Worm (Caenorhabditis elegans) whole organism, L4 larva: Measurements from ENCODE around the gene pmp-3.

Experiments used
- D1046.2 ChIP-seq: fragments of 200-800 bp; sonication (Bioruptor generic); IDR thresholded peaks from 2 replicates; pipeline ENCODE4 v1.3.6; 2022; ENCODE audit warnings: missing genetic modification characterization, missing compliant biosample characterization
- F10B5.3 ChIP-seq: sonication (generic microtip); optimal IDR thresholded peaks from 2 replicates; lab custom pipeline; 2016; ENCODE audit warnings: mild to moderate bottlenecking, missing genetic modification characterization, missing compliant biosample characterization
- F26F4.8 ChIP-seq: fragments of 200-800 bp; sonication (Bioruptor generic); conservative IDR thresholded peaks from 2 replicates; pipeline ENCODE4 v1.3.6; 2022; ENCODE audit warnings: missing genetic modification characterization, missing compliant biosample characterization
- R02D3.7 ChIP-seq: fragments of 150-350 bp; sonication (generic microtip); optimal IDR thresholded peaks from 3 replicates; lab custom pipeline; 2014; ENCODE audit warnings: missing biosample characterization, missing genetic modification characterization
- T26A8.4 ChIP-seq: fragments of 200-800 bp; sonication (Bioruptor generic); IDR thresholded peaks from 2 replicates; pipeline ENCODE4 v1.3.6; 2022; ENCODE audit warnings: missing genetic modification characterization, missing compliant biosample characterization
- Y75B8A.6 ChIP-seq: fragments of 200-800 bp; sonication (Bioruptor generic); IDR thresholded peaks from 2 replicates; pipeline ENCODE4 v1.3.6; 2022; ENCODE audit warnings: missing genetic modification reagents, missing genetic modification characterization, missing compliant biosample characterization
- aha-1 ChIP-seq: fragments of 150-350 bp; peaks from one replicate; lab custom pipeline; 2014; ENCODE audit warnings: missing biosample characterization, missing genetic modification characterization
- ama-1 ChIP-seq: fragments of 150-350 bp; optimal IDR thresholded peaks from 2 replicates; lab custom pipeline; 2014; ENCODE audit warnings: inconsistent platforms, mixed read lengths
- ceh-28 ChIP-seq: fragments of 150-350 bp; optimal IDR thresholded peaks from 2 replicates; lab custom pipeline; 2014; ENCODE audit warnings: missing biosample characterization, missing genetic modification reagents, missing genetic modification characterization
- ceh-44 ChIP-seq: fragments of 200-800 bp; sonication (Bioruptor generic); IDR thresholded peaks from 2 replicates; pipeline ENCODE4 v1.3.6; 2022; ENCODE audit warnings: missing genetic modification reagents, missing genetic modification characterization, missing compliant biosample characterization
- ces-1 ChIP-seq: fragments of 150-350 bp; sonication (generic microtip); optimal IDR thresholded peaks from 4 replicates; lab custom pipeline; 2014; ENCODE audit warnings: missing biosample characterization, missing genetic modification reagents, missing genetic modification characterization
- cey-2 ChIP-seq: sonication (generic microtip); optimal IDR thresholded peaks from 3 replicates; lab custom pipeline; 2017; ENCODE audit warnings: missing genetic modification characterization, mild to moderate bottlenecking, missing compliant biosample characterization, antibody characterized with exemption, borderline replicate concordance; ENCODE audit not compliant: insufficient read depth
- daf-12 ChIP-seq: fragments of 150-350 bp; optimal IDR thresholded peaks from 2 replicates; lab custom pipeline; 2014; ENCODE audit warnings: missing biosample characterization, missing genetic modification reagents, missing genetic modification characterization
- daf-16 ChIP-seq, 3 experiments: sonication (generic microtip); optimal IDR thresholded peaks; 2 replicates each; lab custom pipeline; 2016 to 2017; ENCODE audit warnings: missing genetic modification characterization in 3 of 3, missing genetic modification reagents in 3 of 3, mild to moderate bottlenecking in 2 of 3, missing compliant biosample characterization in 2 of 3, missing biosample characterization in 1 of 3, moderate library complexity in 1 of 3
- dmd-6 ChIP-seq: fragments of 200-800 bp; sonication (Bioruptor generic); IDR thresholded peaks from 2 replicates; pipeline ENCODE4 v1.3.6; 2022; ENCODE audit warnings: missing genetic modification reagents, missing genetic modification characterization, missing compliant biosample characterization
- dmd-8 ChIP-seq: fragments of 200-800 bp; sonication (Bioruptor generic); IDR thresholded peaks from 2 replicates; pipeline ENCODE4 v1.3.6; 2022; ENCODE audit warnings: missing genetic modification characterization, missing compliant biosample characterization
- dpl-1 ChIP-seq: fragments of 150-350 bp; optimal IDR thresholded peaks from 2 replicates; lab custom pipeline; 2014; ENCODE audit warnings: missing biosample characterization, missing genetic modification reagents, missing genetic modification characterization
- fkh-10 ChIP-seq: fragments of 150-350 bp; optimal IDR thresholded peaks from 2 replicates; lab custom pipeline; 2014; ENCODE audit warnings: missing biosample characterization, missing genetic modification reagents, missing genetic modification characterization
- fos-1 ChIP-seq: fragments of 150-350 bp; optimal IDR thresholded peaks from 2 replicates; lab custom pipeline; 2014; ENCODE audit warnings: missing biosample characterization, missing genetic modification characterization
- hif-1 ChIP-seq, 2 experiments: sonication (generic microtip); optimal IDR thresholded peaks; 2 replicates each; lab custom pipeline; 2016 to 2017; ENCODE audit warnings: missing compliant biosample characterization in 2 of 2, missing genetic modification characterization in 2 of 2, missing genetic modification reagents in 2 of 2, missing genotype in 2 of 2, mild to moderate bottlenecking in 1 of 2
- hlh-11 ChIP-seq: fragments of 200-800 bp; sonication (Bioruptor generic); optimal IDR thresholded peaks from 2 replicates; lab custom pipeline; 2018; ENCODE audit warnings: mild to moderate bottlenecking, missing genetic modification characterization, missing compliant biosample characterization
- hlh-30 ChIP-seq: sonication (generic microtip); optimal IDR thresholded peaks from 2 replicates; lab custom pipeline; 2017; ENCODE audit warnings: antibody characterized with exemption, mild to moderate bottlenecking, missing genetic modification characterization, missing compliant biosample characterization; ENCODE audit not compliant: insufficient read depth
- lin-13 ChIP-seq: fragments of 150-350 bp; optimal IDR thresholded peaks from 2 replicates; lab custom pipeline; 2014; ENCODE audit warnings: missing biosample characterization, missing genetic modification reagents, missing genetic modification characterization
- lin-38 ChIP-seq: fragments of 200-800 bp; sonication (Bioruptor generic); IDR thresholded peaks from 2 replicates; pipeline ENCODE4 v1.3.6; 2022; ENCODE audit warnings: missing genetic modification reagents, missing genetic modification characterization, missing compliant biosample characterization
- madf-5 ChIP-seq, 2 experiments: fragments of 200-800 bp; sonication (Bioruptor generic); IDR thresholded peaks; 2 replicates each; pipeline ENCODE4 v1.3.6; 2022; ENCODE audit warnings: missing compliant biosample characterization in 2 of 2, missing genetic modification characterization in 2 of 2
- mdl-1 ChIP-seq, 2 experiments: fragments of 150-350 bp in 1 of 2; sonication (generic microtip) in 1 of 2; optimal IDR thresholded peaks; 2 replicates each; lab custom pipeline; 2014 to 2017; ENCODE audit warnings: missing biosample characterization in 2 of 2, missing genetic modification characterization in 2 of 2
- mdt-29 ChIP-seq: fragments of 200-800 bp; sonication (Bioruptor generic); IDR thresholded peaks from 2 replicates; pipeline ENCODE4 v1.3.6; 2022; ENCODE audit warnings: missing genetic modification reagents, missing genetic modification characterization, missing compliant biosample characterization
- mxl-2 ChIP-seq: fragments of 200-800 bp; sonication (Bioruptor generic); conservative IDR thresholded peaks from 2 replicates; pipeline ENCODE4 v1.3.6; 2022; ENCODE audit warnings: missing genetic modification reagents, missing genetic modification characterization, missing compliant biosample characterization
- nhr-10 ChIP-seq: fragments of 150-350 bp; optimal IDR thresholded peaks from 2 replicates; lab custom pipeline; 2014; ENCODE audit warnings: missing biosample characterization, missing genetic modification characterization
- nhr-11 ChIP-seq: fragments of 150-350 bp; optimal IDR thresholded peaks from 2 replicates; lab custom pipeline; 2014; ENCODE audit warnings: missing biosample characterization, missing genetic modification characterization
- nhr-111 ChIP-seq: fragments of 200-800 bp; sonication (Bioruptor generic); optimal IDR thresholded peaks from 2 replicates; lab custom pipeline; 2018; ENCODE audit warnings: mild to moderate bottlenecking, missing genetic modification characterization, missing compliant biosample characterization
- nhr-237 ChIP-seq: sonication (generic microtip); optimal IDR thresholded peaks from 2 replicates; lab custom pipeline; 2017; ENCODE audit warnings: missing biosample characterization, missing genetic modification characterization
- nhr-25 ChIP-seq: sonication (generic microtip); optimal IDR thresholded peaks from 2 replicates; lab custom pipeline; 2017; ENCODE audit warnings: missing genetic modification characterization, mild to moderate bottlenecking, missing compliant biosample characterization, antibody characterized with exemption, moderate library complexity, borderline replicate concordance; ENCODE audit not compliant: insufficient read depth
- nhr-41 ChIP-seq: fragments of 200-800 bp; sonication (Bioruptor generic); IDR thresholded peaks from 2 replicates; pipeline ENCODE4 v1.3.6; 2022; ENCODE audit warnings: missing genetic modification reagents, missing genetic modification characterization, missing compliant biosample characterization
- nhr-76 ChIP-seq: fragments of 150-350 bp; optimal IDR thresholded peaks from 2 replicates; lab custom pipeline; 2014; ENCODE audit warnings: missing biosample characterization, missing genetic modification characterization
- nhr-77 ChIP-seq: fragments of 150-350 bp; optimal IDR thresholded peaks from 2 replicates; lab custom pipeline; 2014; ENCODE audit warnings: missing biosample characterization, missing genetic modification characterization
- php-3 ChIP-seq: fragments of 200-800 bp; sonication (Bioruptor generic); IDR thresholded peaks from 2 replicates; pipeline ENCODE4 v1.3.6; 2022; ENCODE audit warnings: missing genetic modification reagents, missing genetic modification characterization, missing compliant biosample characterization
- pqm-1 ChIP-seq: sonication (generic microtip); optimal IDR thresholded peaks from 2 replicates; lab custom pipeline; 2017; ENCODE audit warnings: missing biosample characterization, missing genetic modification characterization
- rbr-2 ChIP-seq: sonication (generic microtip); optimal IDR thresholded peaks from 2 replicates; lab custom pipeline; 2016; ENCODE audit warnings: missing genotype, missing genetic modification characterization, missing compliant biosample characterization
- set-16 ChIP-seq: fragments of 200-800 bp; sonication (Bioruptor generic); IDR thresholded peaks from 2 replicates; pipeline ENCODE4 v1.3.6; 2022; ENCODE audit warnings: missing genetic modification reagents, missing genetic modification characterization, missing compliant biosample characterization
- snpc-1.2 ChIP-seq: fragments of 200-800 bp; sonication (Bioruptor generic); IDR thresholded peaks from 2 replicates; pipeline ENCODE4 v1.3.6; 2022; ENCODE audit warnings: missing genetic modification reagents, missing genetic modification characterization, missing compliant biosample characterization
- snpc-4 ChIP-seq: fragments of 150-350 bp; optimal IDR thresholded peaks from 2 replicates; lab custom pipeline; 2014; ENCODE audit warnings: missing biosample characterization, missing genetic modification characterization
- tag-97 ChIP-seq: fragments of 200-800 bp; sonication (Bioruptor generic); IDR thresholded peaks from 2 replicates; pipeline ENCODE4 v1.3.6; 2022; ENCODE audit warnings: missing genetic modification characterization, missing compliant biosample characterization
- unc-62 ChIP-seq, 3 experiments: fragments of 150-350 bp in 1 of 3; sonication (generic microtip); optimal IDR thresholded peaks in 2 of 3; peaks in 1 of 3; 1 replicate in 1 of 3; 2 replicates in 2 of 3; lab custom pipeline; 2014 to 2017; ENCODE audit warnings: missing biosample characterization in 3 of 3, missing genetic modification characterization in 3 of 3, missing genetic modification reagents in 3 of 3, missing genotype in 1 of 3
- zag-1 ChIP-seq: fragments of 150-350 bp; optimal IDR thresholded peaks from 2 replicates; lab custom pipeline; 2014; ENCODE audit warnings: missing biosample characterization, missing genetic modification characterization
- zfp-3 ChIP-seq: fragments of 200-800 bp; sonication (Bioruptor generic); conservative IDR thresholded peaks from 2 replicates; pipeline ENCODE4 v1.3.6; 2022; ENCODE audit warnings: missing genetic modification reagents, missing genetic modification characterization, missing compliant biosample characterization
- zip-11 ChIP-seq: fragments of 200-800 bp; sonication (Bioruptor generic); IDR thresholded peaks from 2 replicates; pipeline ENCODE4 v1.3.6; 2022; ENCODE audit warnings: missing genetic modification characterization, missing compliant biosample characterization
- zip-2 ChIP-seq: fragments of 150-350 bp; optimal IDR thresholded peaks from 2 replicates; lab custom pipeline; 2014; ENCODE audit warnings: missing biosample characterization, missing genetic modification characterization

The pmp-3 gene

DNA sequence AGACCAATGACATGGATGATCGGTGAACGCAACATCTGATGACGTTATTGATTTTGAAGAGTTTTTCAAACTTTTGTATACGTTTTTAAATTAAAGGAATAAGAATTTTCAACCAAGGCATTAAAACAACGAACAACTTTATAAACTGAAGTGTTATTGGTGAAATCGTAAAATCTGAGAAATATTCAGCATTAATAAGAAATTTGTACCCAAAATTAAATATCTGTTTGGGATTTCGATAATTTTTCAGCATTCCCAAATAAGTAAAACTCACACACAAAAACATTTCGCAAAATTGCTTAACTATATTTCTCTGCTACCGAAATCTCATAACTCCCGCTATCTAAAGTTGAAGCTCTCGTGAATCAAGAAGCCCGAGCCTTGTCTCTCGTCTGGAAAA lies 13.1 kb downstream of the pmp-3 start:
- peak in 1 of 2 experiments; percentile 90 for TF ChIP-seq unc-62 (GFP tag; optimal IDR thresholded peaks at IDR 0.05 in 1 of 2; lab: Kevin White, UChicago)
- TF ChIP-seq unc-62 (tag; optimal IDR thresholded peaks at IDR 0.05; lab: Kevin White, UChicago), result no peak
- no peak for TF ChIP-seq snpc-1.2 (GFP tag; lab: Robert Waterston, UW)

DNA sequence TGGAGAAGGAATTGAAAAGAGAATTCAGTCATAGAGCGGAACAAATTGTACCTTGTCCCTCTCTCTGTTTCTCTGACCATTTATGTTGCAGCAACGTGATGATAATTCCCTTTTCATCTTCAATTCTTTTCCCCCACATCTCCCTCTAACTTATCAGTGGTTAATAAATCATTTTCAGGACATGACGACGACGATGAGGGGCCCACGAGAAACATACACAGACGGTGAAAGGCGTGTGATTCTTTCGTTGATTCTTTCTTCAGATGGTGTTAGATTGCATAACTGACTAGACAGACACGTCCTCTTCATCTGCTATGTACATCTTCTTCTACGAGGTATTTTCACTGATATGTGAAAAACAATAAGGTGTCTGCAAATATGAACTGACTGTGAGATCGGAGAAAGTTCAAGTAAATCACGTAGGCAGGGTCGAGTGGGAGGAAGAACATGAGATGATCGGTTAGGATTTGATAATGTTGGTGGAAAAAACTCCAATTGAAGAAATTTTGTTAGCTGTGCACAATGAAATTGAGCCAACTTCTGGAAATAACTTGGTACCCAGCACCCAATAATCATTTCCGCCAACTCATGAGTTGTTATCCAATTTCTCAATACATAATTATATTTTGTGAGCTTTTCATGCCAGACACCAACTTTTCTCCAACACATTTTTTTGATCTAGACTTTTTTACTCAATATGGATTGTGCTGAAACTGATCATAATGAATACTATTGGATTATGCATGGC lies 14.2 kb downstream of the pmp-3 start, which contains the start of gene srh-17:
Gene srh-17, plus strand, starts transcription at position 698 of the 748 bp plus-strand sequence.
- no peak for TF ChIP-seq ceh-28
- TF ChIP-seq lin-13 (GFP tag; lab: Kevin White, UChicago), result no peak
- no peak for TF ChIP-seq nhr-77 (tag; lab: Kevin White, UChicago)
- no peak for TF ChIP-seq dmd-8 (GFP tag; lab: Robert Waterston, UW)
- TF ChIP-seq snpc-4 (tag; lab: Kevin White, UChicago), result no peak
- no peak for TF ChIP-seq rbr-2 (tag; lab: Kevin White, UChicago)
- no peak for TF ChIP-seq Y75B8A.6 (GFP tag; lab: Robert Waterston, UW)
- TF ChIP-seq mdl-1 (tag; optimal IDR thresholded peaks at IDR 0.05; lab: Kevin White, UChicago), result peak; percentile 83 to 87
- no peak for TF ChIP-seq zip-2 (tag; lab: Kevin White, UChicago)
- no peak for TF ChIP-seq nhr-41 (GFP tag; lab: Robert Waterston, UW)
- TF ChIP-seq set-16, result no peak
- no peak for TF ChIP-seq F10B5.3 (tag; lab: Kevin White, UChicago)
- peak; percentile 92 for TF ChIP-seq aha-1 (tag; lab: Kevin White, UChicago)
- no peak for TF ChIP-seq D1046.2 (GFP tag; lab: Robert Waterston, UW)
- TF ChIP-seq cey-2 (tag; lab: Kevin White, UChicago), result peak; percentile 92
- no peak for TF ChIP-seq F26F4.8 (GFP tag; lab: Robert Waterston, UW)
- no peak for TF ChIP-seq dpl-1 (GFP tag; lab: Kevin White, UChicago)
- TF ChIP-seq R02D3.7 (tag; lab: Kevin White, UChicago), result no peak
- no peak for TF ChIP-seq fkh-10 (GFP tag; lab: Kevin White, UChicago)
- no peak for TF ChIP-seq zag-1 (tag; lab: Kevin White, UChicago)
- no peak for TF ChIP-seq lin-38 (GFP tag; lab: Robert Waterston, UW)
- no peak for TF ChIP-seq nhr-237 (tag; lab: Kevin White, UChicago)
- TF ChIP-seq nhr-25 (tag; lab: Kevin White, UChicago), result peak; percentile 20
- TF ChIP-seq daf-16 (GFP tag; optimal IDR thresholded peaks at IDR 0.05; lab: Kevin White, UChicago), result no peak
- no peak for TF ChIP-seq daf-16 (tag; optimal IDR thresholded peaks at IDR 0.05; lab: Kevin White, UChicago)
- TF ChIP-seq hlh-11 (tag; lab: Kevin White, UChicago), result peak; percentile 79
- peak; percentile 14 for TF ChIP-seq nhr-11 (tag; lab: Kevin White, UChicago)
- no peak for TF ChIP-seq tag-97 (GFP tag; lab: Robert Waterston, UW)
- TF ChIP-seq T26A8.4 (GFP tag; lab: Robert Waterston, UW), result no peak
- TF ChIP-seq mxl-2, result no peak
- no peak for TF ChIP-seq pqm-1 (tag; lab: Kevin White, UChicago)
- no peak for TF ChIP-seq nhr-76 (tag; lab: Kevin White, UChicago)
- no peak for TF ChIP-seq madf-5 (GFP tag; IDR thresholded peaks at IDR 0.05; lab: Robert Waterston, UW)
- no peak for TF ChIP-seq zfp-3 (GFP tag; lab: Robert Waterston, UW)
- TF ChIP-seq hif-1 (tag; optimal IDR thresholded peaks at IDR 0.05; lab: Kevin White, UChicago), result peak; percentile 53 to 76
- peak; percentile 77 for TF ChIP-seq hlh-30 (tag; lab: Kevin White, UChicago)
- no peak for TF ChIP-seq ces-1 (GFP tag; lab: Kevin White, UChicago)
- TF ChIP-seq zip-11, result no peak
- no peak for TF ChIP-seq nhr-111 (GFP tag; lab: Kevin White, UChicago)
- no peak for TF ChIP-seq ama-1 (lab: Kevin White, UChicago)
- TF ChIP-seq dmd-6 (GFP tag; lab: Robert Waterston, UW), result peak; percentile 49
- no peak for TF ChIP-seq nhr-10 (tag; lab: Kevin White, UChicago)
- no peak for TF ChIP-seq ceh-44 (GFP tag; lab: Robert Waterston, UW)
- no peak for TF ChIP-seq fos-1 (tag; lab: Kevin White, UChicago)
- TF ChIP-seq daf-12 (tag; lab: Kevin White, UChicago), result no peak
- no peak for TF ChIP-seq mdt-29 (GFP tag; lab: Robert Waterston, UW)
- no peak for TF ChIP-seq php-3 (GFP tag; lab: Robert Waterston, UW)
- no peak for TF ChIP-seq snpc-1.2 (GFP tag; lab: Robert Waterston, UW)
